Worm (Caenorhabditis elegans) whole organism, late embryonic: ENCODE measurements around the gene plrg-1.

Experiments used
- K02D7.2 ChIP-seq: sonication (generic microtip); optimal IDR thresholded peaks from 2 replicates; lab custom pipeline; 2017; ENCODE audit warnings: mild to moderate bottlenecking, missing genetic modification characterization, missing compliant biosample characterization
- dve-1 ChIP-seq: sonication (generic microtip); optimal IDR thresholded peaks from 2 replicates; lab custom pipeline; 2017; ENCODE audit warnings: antibody characterized with exemption, mild to moderate bottlenecking, missing genetic modification characterization, missing compliant biosample characterization
- elt-2 ChIP-seq: sonication (generic microtip); optimal IDR thresholded peaks from 2 replicates; lab custom pipeline; 2016; ENCODE audit warnings: missing genetic modification reagents, missing genetic modification characterization, missing compliant biosample characterization
- ets-4 ChIP-seq: sonication (generic microtip); optimal IDR thresholded peaks from 2 replicates; lab custom pipeline; 2016; ENCODE audit warnings: missing genetic modification characterization, missing compliant biosample characterization
- gmeb-2 ChIP-seq: sonication (generic microtip); optimal IDR thresholded peaks from 2 replicates; lab custom pipeline; 2016; ENCODE audit warnings: missing genetic modification characterization, inconsistent platforms, missing compliant biosample characterization
- nhr-232 ChIP-seq: sonication (generic microtip); optimal IDR thresholded peaks from 2 replicates; lab custom pipeline; 2016; ENCODE audit warnings: missing genetic modification characterization, missing compliant biosample characterization
- odd-2 ChIP-seq: sonication (generic microtip); optimal IDR thresholded peaks from 2 replicates; lab custom pipeline; 2017; ENCODE audit warnings: antibody characterized with exemption, mild to moderate bottlenecking, missing genetic modification characterization, missing compliant biosample characterization
- pat-9 ChIP-seq: fragments of 200-800 bp; sonication (Bioruptor generic); optimal IDR thresholded peaks from 2 replicates; lab custom pipeline; 2018; ENCODE audit warnings: mild to moderate bottlenecking, missing genetic modification characterization, moderate library complexity, missing compliant biosample characterization
- tbx-2 ChIP-seq: sonication (generic microtip); optimal IDR thresholded peaks from 2 replicates; lab custom pipeline; 2016; ENCODE audit warnings: missing genetic modification characterization, missing compliant biosample characterization
- ttx-3 ChIP-seq: sonication (generic microtip); optimal IDR thresholded peaks from 2 replicates; lab custom pipeline; 2016; ENCODE audit warnings: missing genetic modification reagents, missing genetic modification characterization, missing compliant biosample characterization
- unc-86 ChIP-seq: sonication (generic microtip); optimal IDR thresholded peaks from 2 replicates; lab custom pipeline; 2016; ENCODE audit warnings: missing genetic modification characterization, missing compliant biosample characterization

ce11 chrV:10773216-10773615, 34.5 kb downstream of the plrg-1 start:
- TF ChIP-seq dve-1 (tag; lab: Kevin White, UChicago) (no peak), K02D7.2 (tag; lab: Kevin White, UChicago) (no peak), tbx-2 (no peak), nhr-232 (tag; lab: Kevin White, UChicago) (no peak), ttx-3 (tag; lab: Kevin White, UChicago) (no peak), unc-86 (tag; lab: Kevin White, UChicago) (no peak), gmeb-2 (tag; lab: Kevin White, UChicago) (no peak), odd-2 (tag; lab: Kevin White, UChicago) (no peak), ets-4 (tag; lab: Kevin White, UChicago) (no peak), elt-2 (tag; lab: Kevin White, UChicago) (no peak), pat-9 (tag; lab: Kevin White, UChicago) (no peak)
